Worm (Caenorhabditis elegans): ENCODE measurements around the gene aex-2.

The aex-2 gene

ce11 chrX:9668554-9668953 lies 15.6 kb upstream of the aex-2 start, which contains the start of gene T14B1.1:
Gene T14B1.1, minus strand, starts transcription at chrX:9668723.
- TF ChIP-seq ces-1 (GFP tag; optimal IDR thresholded peaks at IDR 0.05) (no peak), lin-13 (tag; optimal IDR thresholded peaks at IDR 0.05) (no peak), unc-120 (tag; optimal IDR thresholded peaks at IDR 0.05; ENCODE audit: poor library complexity, severe bottlenecking) (peak; percentile 33), sptf-1 (tag; optimal IDR thresholded peaks at IDR 0.05) (peak; percentile 55), ceh-83 (GFP tag; optimal IDR thresholded peaks at IDR 0.05) (no peak), nhr-12 (tag; optimal IDR thresholded peaks at IDR 0.05) (no peak), mab-5 (tag; optimal IDR thresholded peaks at IDR 0.05) (no peak), ham-2 (GFP tag; optimal IDR thresholded peaks at IDR 0.05) (no peak), unc-62 (GFP tag; optimal IDR thresholded peaks at IDR 0.05) (peak; percentile 14), zip-8 (tag; optimal IDR thresholded peaks at IDR 0.05) (no peak)

- TF ChIP-seq ces-1 (GFP tag; optimal IDR thresholded peaks at IDR 0.05), result peak; percentile 38
- TF ChIP-seq nhr-2 (tag; optimal IDR thresholded peaks at IDR 0.05), result no peak
- TF ChIP-seq elt-1 (tag; optimal IDR thresholded peaks at IDR 0.05; ENCODE audit: borderline replicate concordance, insufficient read depth), result peak; percentile 79
Observed at ce11 chrX:9667391-9667790, 14.5 kb upstream of the aex-2 start.

- TF ChIP-seq M03D4.4 (tag; optimal IDR thresholded peaks at IDR 0.05) (no peak), unc-39 (tag; optimal IDR thresholded peaks at IDR 0.05) (no peak), pha-4 (tag; optimal IDR thresholded peaks at IDR 0.05) (no peak), ceh-43 (GFP tag; optimal IDR thresholded peaks at IDR 0.05) (no peak), snpc-4 (tag; optimal IDR thresholded peaks at IDR 0.05) (no peak), bed-3 (GFP tag; optimal IDR thresholded peaks at IDR 0.05) (no peak), elt-1 (tag; optimal IDR thresholded peaks at IDR 0.05; ENCODE audit: borderline replicate concordance, insufficient read depth) (no peak), ceh-83 (GFP tag; optimal IDR thresholded peaks at IDR 0.05) (no peak), nhr-237 (tag; optimal IDR thresholded peaks at IDR 0.05) (no peak), zip-8 (tag; optimal IDR thresholded peaks at IDR 0.05) (no peak), nhr-12 (tag; optimal IDR thresholded peaks at IDR 0.05) (no peak), flh-1 (GFP tag; optimal IDR thresholded peaks at IDR 0.05) (no peak), mab-5 (tag; optimal IDR thresholded peaks at IDR 0.05) (no peak), lsy-2 (tag; optimal IDR thresholded peaks at IDR 0.05) (no peak), elt-3 (tag; optimal IDR thresholded peaks at IDR 0.05) (no peak), hlh-1 (tag; optimal IDR thresholded peaks at IDR 0.05) (no peak), nhr-76 (tag; optimal IDR thresholded peaks at IDR 0.05) (no peak), unc-62 (GFP tag; optimal IDR thresholded peaks at IDR 0.05) (no peak), lin-32 (GFP tag; optimal IDR thresholded peaks at IDR 0.05) (no peak), ztf-11 (tag; optimal IDR thresholded peaks at IDR 0.05) (no peak)
Observed at ce11 chrX:9665944-9666343, 13.0 kb upstream of the aex-2 start.

ce11 chrX:9656772-9657171 lies 3.9 kb upstream of the aex-2 start:
- TF ChIP-seq nhr-76 (tag; optimal IDR thresholded peaks at IDR 0.05) (no peak), flh-1 (GFP tag; optimal IDR thresholded peaks at IDR 0.05) (no peak), cnd-1 (tag; optimal IDR thresholded peaks at IDR 0.05) (no peak), ztf-11 (tag; optimal IDR thresholded peaks at IDR 0.05) (no peak), mep-1 (tag; optimal IDR thresholded peaks at IDR 0.05) (no peak), unc-120 (tag; optimal IDR thresholded peaks at IDR 0.05; ENCODE audit: poor library complexity, severe bottlenecking) (no peak), sptf-1 (tag; optimal IDR thresholded peaks at IDR 0.05) (no peak)

ce11 chrX:9654232-9654631 lies 1.3 kb upstream of the aex-2 start:
- TF ChIP-seq flh-1 (GFP tag; optimal IDR thresholded peaks at IDR 0.05), result no peak
- TF ChIP-seq elt-1 (tag; optimal IDR thresholded peaks at IDR 0.05; ENCODE audit: borderline replicate concordance, insufficient read depth), result no peak
- TF ChIP-seq elt-3 (tag; optimal IDR thresholded peaks at IDR 0.05), result no peak
- no peak for TF ChIP-seq sem-2 (GFP tag; optimal IDR thresholded peaks at IDR 0.05)
- TF ChIP-seq ces-1 (GFP tag; optimal IDR thresholded peaks at IDR 0.05), result no peak
- TF ChIP-seq mls-2 (tag; optimal IDR thresholded peaks at IDR 0.05), result no peak
- TF ChIP-seq nhr-237 (tag; optimal IDR thresholded peaks at IDR 0.05), result no peak
- TF ChIP-seq drap-1 (GFP tag; optimal IDR thresholded peaks at IDR 0.05), result no peak
- no peak for TF ChIP-seq ceh-83 (GFP tag; optimal IDR thresholded peaks at IDR 0.05)
